Fruit fly (Drosophila melanogaster) whole organism, embryonic: ENCODE results near the gene CG14340.

Experiments
- Adf1 ChIP-seq: fragments of 200-800 bp; sonication (Bioruptor generic); IDR thresholded peaks from 2 replicates; pipeline ENCODE4 v1.3.6; 2022; ENCODE audit warnings: missing biosample characterization, missing genetic modification characterization
- Awh ChIP-seq: fragments of 200-800 bp; sonication (Bioruptor generic); IDR thresholded peaks from 2 replicates; pipeline ENCODE4, ENCODE4 v1.3.6; 2022; ENCODE audit warnings: missing biosample characterization, missing genetic modification characterization
- BEAF-32 ChIP-seq: fragments of 200-800 bp; sonication (Bioruptor generic); optimal IDR thresholded peaks from 3 replicates; lab custom pipeline; 2017; ENCODE audit warnings: missing biosample characterization, missing genetic modification characterization, mild to moderate bottlenecking, moderate library complexity, missing genetic modification reagents
- CG10267 ChIP-seq: fragments of 200-800 bp; sonication (Bioruptor generic); optimal IDR thresholded peaks from 2 replicates; lab custom pipeline; 2018; ENCODE audit warnings: missing biosample characterization, mild to moderate bottlenecking, missing genetic modification characterization, moderate library complexity
- CG14710 ChIP-seq: fragments of 200-800 bp; sonication (Bioruptor generic); optimal IDR thresholded peaks from 3 replicates; lab custom pipeline; 2019; ENCODE audit warnings: missing biosample characterization, mild to moderate bottlenecking, missing genetic modification characterization, moderate library complexity
- CG14860 ChIP-seq: fragments of 200-800 bp; sonication (Bioruptor generic); IDR thresholded peaks from 3 replicates; pipeline ENCODE4 v1.3.6; 2022; ENCODE audit warnings: missing biosample characterization, missing genetic modification characterization; ENCODE audit not compliant: partially characterized antibody
- CG15011 ChIP-seq: fragments of 200-800 bp; sonication (Bioruptor generic); optimal IDR thresholded peaks from 3 replicates; lab custom pipeline; 2018; ENCODE audit warnings: missing biosample characterization, mild to moderate bottlenecking, missing genetic modification characterization
- CG15696 ChIP-seq: fragments of 200-800 bp; sonication (Bioruptor generic); optimal IDR thresholded peaks from 2 replicates; lab custom pipeline; 2019; ENCODE audit warnings: missing biosample characterization, mild to moderate bottlenecking, missing genetic modification characterization, moderate library complexity
- CG16813 ChIP-seq: fragments of 200-800 bp; sonication (Bioruptor generic); IDR thresholded peaks from 3 replicates; pipeline ENCODE4 v1.3.6; 2022; ENCODE audit warnings: missing biosample characterization, missing genetic modification characterization; ENCODE audit not compliant: partially characterized antibody
- CG17328 ChIP-seq: fragments of 200-800 bp; sonication (Bioruptor generic); IDR thresholded peaks from 2 replicates; pipeline ENCODE4 v1.3.6; 2022; ENCODE audit warnings: missing biosample characterization, missing genetic modification characterization
- CG18764 ChIP-seq: fragments of 200-800 bp; sonication (Bioruptor generic); optimal IDR thresholded peaks from 3 replicates; lab custom pipeline; 2016; ENCODE audit warnings: missing biosample characterization, missing genetic modification characterization
- CG34422 ChIP-seq: fragments of 200-800 bp; sonication (Bioruptor generic); IDR thresholded peaks from 3 replicates; pipeline ENCODE4 v1.3.6; 2022; ENCODE audit warnings: missing biosample characterization, missing genetic modification characterization
- CG7987 ChIP-seq: fragments of 200-800 bp; sonication (Bioruptor generic); optimal IDR thresholded peaks from 2 replicates; lab custom pipeline; 2018; ENCODE audit warnings: missing biosample characterization, mild to moderate bottlenecking, missing genetic modification characterization, moderate library complexity
- CG8478 ChIP-seq: fragments of >200 bp; optimal IDR thresholded peaks from 2 replicates; lab custom pipeline; 2018
- E2f2 ChIP-seq: fragments of 200-800 bp; sonication (Bioruptor generic); IDR thresholded peaks from 2 replicates; pipeline ENCODE4 v1.3.6; 2022; ENCODE audit warnings: missing biosample characterization, missing genetic modification characterization
- Elba2 ChIP-seq: fragments of 200-800 bp; sonication (Bioruptor generic); optimal IDR thresholded peaks from 3 replicates; lab custom pipeline; 2016; ENCODE audit warnings: missing biosample characterization, missing genetic modification characterization
- HLH4C ChIP-seq: fragments of 200-800 bp; sonication (Bioruptor generic); IDR thresholded peaks from 3 replicates; pipeline ENCODE4 v1.3.6; 2022; ENCODE audit warnings: missing biosample characterization, missing genetic modification characterization; ENCODE audit not compliant: partially characterized antibody
- Hmx ChIP-seq: fragments of 200-800 bp; sonication (Bioruptor generic); optimal IDR thresholded peaks from 2 replicates; lab custom pipeline; 2016; ENCODE audit warnings: missing biosample characterization, missing genetic modification characterization
- Jarid2 ChIP-seq: fragments of 200-800 bp; sonication (Bioruptor generic); optimal IDR thresholded peaks from 3 replicates; lab custom pipeline; 2017; ENCODE audit warnings: mild to moderate bottlenecking, missing biosample characterization, missing genetic modification reagents, missing genetic modification characterization
- MBD-R2 ChIP-seq: fragments of 200-800 bp; sonication (Bioruptor generic); IDR thresholded peaks from 2 replicates; pipeline ENCODE4 v1.3.6; 2022; ENCODE audit warnings: missing biosample characterization, missing genetic modification characterization
- Mrtf ChIP-seq: fragments of 200-800 bp; sonication (Bioruptor generic); IDR thresholded peaks from 3 replicates; pipeline ENCODE4 v1.3.6; 2022; ENCODE audit warnings: missing biosample characterization, missing genetic modification characterization
- Oli ChIP-seq: fragments of 200-800 bp; sonication (Bioruptor generic); optimal IDR thresholded peaks from 2 replicates; lab custom pipeline; 2018; ENCODE audit warnings: missing biosample characterization, mild to moderate bottlenecking, missing genetic modification characterization, moderate library complexity
- Pdp1 ChIP-seq, 2 experiments: fragments of 200-800 bp; sonication (Bioruptor generic); optimal IDR thresholded peaks; 3 replicates each; lab custom pipeline; 2016; ENCODE audit warnings: missing biosample characterization in 2 of 2, missing genetic modification characterization in 2 of 2, mild to moderate bottlenecking in 1 of 2, moderate library complexity in 1 of 2
- Poxn ChIP-seq: fragments of 200-800 bp; sonication (Bioruptor generic); IDR thresholded peaks from 2 replicates; pipeline ENCODE4 v1.3.6; 2022; ENCODE audit warnings: missing biosample characterization, missing genetic modification characterization
- Rfx ChIP-seq: fragments of 200-800 bp; sonication (Bioruptor generic); IDR thresholded peaks from 2 replicates; pipeline ENCODE4 v1.3.6; 2022; ENCODE audit warnings: missing biosample characterization, missing genetic modification characterization
- Trl ChIP-seq, 3 experiments: fragments of >200 bp in 2 of 3; fragments of 200-800 bp in 1 of 3; sonication (Bioruptor generic) in 1 of 3; optimal IDR thresholded peaks; 2 replicates in 1 of 3; 3 replicates in 2 of 3; lab custom pipeline; 2016 to 2017; ENCODE audit warnings: missing biosample characterization in 1 of 3, missing genetic modification characterization in 1 of 3
- bigmax ChIP-seq: fragments of 200-800 bp; sonication (Bioruptor generic); optimal IDR thresholded peaks from 2 replicates; lab custom pipeline; 2018; ENCODE audit warnings: missing biosample characterization, mild to moderate bottlenecking, missing genetic modification characterization
- bowl ChIP-seq: fragments of 200-800 bp; sonication (Bioruptor generic); IDR thresholded peaks from 2 replicates; pipeline ENCODE4 v1.3.6; 2022; ENCODE audit warnings: missing biosample characterization, missing genetic modification characterization
- chif ChIP-seq, 2 experiments: fragments of 200-800 bp; sonication (Bioruptor generic); optimal IDR thresholded peaks; 3 replicates each; lab custom pipeline; 2016; ENCODE audit warnings: missing biosample characterization in 2 of 2, missing genetic modification characterization in 2 of 2
- crp ChIP-seq, 2 experiments: fragments of 200-800 bp; sonication (Bioruptor generic); optimal IDR thresholded peaks; 2 replicates in 1 of 2; 3 replicates in 1 of 2; lab custom pipeline; 2017; ENCODE audit warnings: missing biosample characterization in 2 of 2, missing genetic modification characterization in 2 of 2, mild to moderate bottlenecking in 1 of 2, moderate library complexity in 1 of 2
- dm ChIP-seq: fragments of 200-800 bp; sonication (Bioruptor generic); optimal IDR thresholded peaks from 3 replicates; lab custom pipeline; 2016; ENCODE audit warnings: missing biosample characterization, missing genetic modification characterization
- dmrt11E ChIP-seq: fragments of 200-800 bp; sonication (Bioruptor generic); optimal IDR thresholded peaks from 3 replicates; lab custom pipeline; 2018; ENCODE audit warnings: missing biosample characterization, mild to moderate bottlenecking, missing genetic modification characterization, moderate library complexity
- en ChIP-seq: fragments of 200-800 bp; sonication (Bioruptor generic); optimal IDR thresholded peaks from 2 replicates; lab custom pipeline; 2016; ENCODE audit warnings: missing biosample characterization, missing genetic modification characterization
- eyg ChIP-seq: fragments of 200-800 bp; sonication (Bioruptor generic); optimal IDR thresholded peaks from 3 replicates; lab custom pipeline; 2016; ENCODE audit warnings: missing biosample characterization, missing genetic modification characterization
- fru ChIP-seq: fragments of >200 bp; optimal IDR thresholded peaks from 2 replicates; lab custom pipeline; 2017
- gt ChIP-seq: fragments of 200-800 bp; sonication (Bioruptor generic); IDR thresholded peaks from 2 replicates; pipeline ENCODE4 v1.3.6; 2022; ENCODE audit warnings: missing biosample characterization, missing genetic modification characterization
- knrl ChIP-seq: fragments of 200-800 bp; sonication (Bioruptor generic); IDR thresholded peaks from 3 replicates; pipeline ENCODE4 v1.3.6; 2022; ENCODE audit warnings: missing biosample characterization, missing genetic modification characterization; ENCODE audit not compliant: partially characterized antibody
- nerfin-2 ChIP-seq: fragments of 200-800 bp; sonication (Bioruptor generic); IDR thresholded peaks from 2 replicates; pipeline ENCODE4 v1.3.6; 2022; ENCODE audit warnings: missing biosample characterization, missing genetic modification characterization; ENCODE audit not compliant: partially characterized antibody
- pb ChIP-seq: fragments of 200-800 bp; sonication (Bioruptor generic); optimal IDR thresholded peaks from 3 replicates; lab custom pipeline; 2016; ENCODE audit warnings: missing biosample characterization, missing genetic modification characterization
- prd ChIP-seq, 3 experiments: fragments of >200 bp in 2 of 3; fragments of 200-800 bp in 1 of 3; sonication (Bioruptor generic) in 1 of 3; optimal IDR thresholded peaks in 2 of 3; IDR thresholded peaks in 1 of 3; 2 replicates in 2 of 3; 3 replicates in 1 of 3; pipeline versions ENCODE4 v1.3.6 to Lab custom; 2017 to 2022; ENCODE audit warnings: missing biosample characterization in 1 of 3, missing genetic modification characterization in 1 of 3
- repo ChIP-seq: fragments of 200-800 bp; sonication (Bioruptor generic); optimal IDR thresholded peaks from 2 replicates; lab custom pipeline; 2016; ENCODE audit warnings: missing biosample characterization, missing genetic modification characterization
- sna ChIP-seq: fragments of 200-800 bp; sonication (Bioruptor generic); IDR thresholded peaks from 2 replicates; pipeline ENCODE4 v1.3.6; 2022; ENCODE audit warnings: missing biosample characterization, missing genetic modification characterization; ENCODE audit not compliant: partially characterized antibody
- so ChIP-seq: fragments of 200-800 bp; sonication (Bioruptor generic); IDR thresholded peaks from 3 replicates; pipeline ENCODE4 v1.3.6; 2022; ENCODE audit warnings: missing biosample characterization, missing genetic modification characterization
- sqz ChIP-seq: fragments of 200-800 bp; sonication (Bioruptor generic); optimal IDR thresholded peaks from 3 replicates; lab custom pipeline; 2018; ENCODE audit warnings: missing biosample characterization, mild to moderate bottlenecking, missing genetic modification characterization
- sr ChIP-seq: fragments of 200-800 bp; sonication (Bioruptor generic); IDR thresholded peaks from 3 replicates; pipeline ENCODE4 v1.3.6; 2022; ENCODE audit warnings: missing biosample characterization, missing genetic modification characterization
- ssp ChIP-seq: fragments of 200-800 bp; sonication (Bioruptor generic); IDR thresholded peaks from 2 replicates; pipeline ENCODE4 v1.3.6; 2022; ENCODE audit warnings: missing biosample characterization, missing genetic modification characterization
- tap ChIP-seq: fragments of 200-800 bp; optimal IDR thresholded peaks from 3 replicates; lab custom pipeline; 2019; ENCODE audit warnings: missing biosample characterization, mild to moderate bottlenecking, missing genetic modification characterization, moderate library complexity
- trem ChIP-seq: fragments of 200-800 bp; optimal IDR thresholded peaks from 3 replicates; lab custom pipeline; 2019; ENCODE audit warnings: missing biosample characterization, mild to moderate bottlenecking, missing genetic modification characterization, moderate library complexity
- unc-4 ChIP-seq: fragments of 200-800 bp; sonication (Bioruptor generic); IDR thresholded peaks from 2 replicates; pipeline ENCODE4 v1.3.6; 2022; ENCODE audit warnings: missing biosample characterization, missing genetic modification characterization; ENCODE audit not compliant: partially characterized antibody
- unpg ChIP-seq: fragments of 200-800 bp; sonication (Bioruptor generic); optimal IDR thresholded peaks from 3 replicates; lab custom pipeline; 2018; ENCODE audit warnings: missing biosample characterization, mild to moderate bottlenecking, missing genetic modification characterization, moderate library complexity

Gene CG14340

dm6 chr2L:1102349-1102748, 10.4 kb upstream of the CG14340 start, which contains the start of gene CG4629:
TSS of gene CG4629 (minus strand) at chr2L:1102504.
- TF ChIP-seq sqz (GFP tag; lab: Kevin White, UChicago) (no peak), Pdp1 (GFP tag; optimal IDR thresholded peaks at IDR 0.05; lab: Kevin White, UChicago) (peak in 1 of 2 experiments; percentile 2), HLH4C (GFP tag; lab: Robert Waterston, UW) (peak; percentile 49; the same call in 1 of the 3 replicates), CG8478 (lab: Kevin White, UChicago) (no peak), fru (lab: Kevin White, UChicago) (no peak), bigmax (no peak), gt (GFP tag; lab: Robert Waterston, UW) (no peak), Adf1 (GFP tag; lab: Robert Waterston, UW) (peak; percentile 100), Hmx (GFP tag; lab: Kevin White, UChicago) (no peak), pb (GFP tag; lab: Kevin White, UChicago) (no peak), E2f2 (GFP tag; lab: Robert Waterston, UW) (peak; percentile 7; the same call in 1 of the 2 replicates), CG15696 (tag; lab: Kevin White, UChicago) (no peak), Jarid2 (peak; percentile 68), dm (GFP tag; lab: Kevin White, UChicago) (no peak), Oli (tag; lab: Kevin White, UChicago) (no peak), trem (tag; lab: Kevin White, UChicago) (no peak), nerfin-2 (GFP tag; lab: Robert Waterston, UW) (no peak), CG17328 (GFP tag; lab: Robert Waterston, UW) (no peak), so (GFP tag; lab: Robert Waterston, UW) (no peak), Poxn (GFP tag; lab: Robert Waterston, UW) (no peak), CG15011 (GFP tag; lab: Kevin White, UChicago) (no peak), Trl (optimal IDR thresholded peaks at IDR 0.05; lab: Kevin White, UChicago) (peak in 1 of 2 experiments; percentile 53), Trl (GFP tag; optimal IDR thresholded peaks at IDR 0.05; lab: Kevin White, UChicago) (no peak), CG14710 (tag; lab: Kevin White, UChicago) (no peak), CG10267 (tag; lab: Kevin White, UChicago) (no peak), dmrt11E (tag; lab: Kevin White, UChicago) (no peak), eyg (peak; percentile 21), chif (GFP tag; optimal IDR thresholded peaks at IDR 0.05; lab: Kevin White, UChicago) (no peak), Awh (GFP tag; lab: Robert Waterston, UW) (no peak), prd (optimal IDR thresholded peaks at IDR 0.05; lab: Kevin White, UChicago) (no peak), prd (GFP tag; IDR thresholded peaks at IDR 0.05; lab: Robert Waterston, UW) (no peak), knrl (GFP tag; lab: Robert Waterston, UW) (no peak), unc-4 (GFP tag; lab: Robert Waterston, UW) (0 out of 2 replicates have a peak, but pooled peaks have one; percentile 22), sr (GFP tag; lab: Robert Waterston, UW) (peak; percentile 97), unpg (GFP tag; lab: Kevin White, UChicago) (no peak), repo (GFP tag; lab: Kevin White, UChicago) (no peak), MBD-R2 (GFP tag; lab: Robert Waterston, UW) (no peak), BEAF-32 (GFP tag; lab: Kevin White, UChicago) (no peak), Elba2 (no peak), CG34422 (GFP tag; lab: Robert Waterston, UW) (peak; percentile 55; the same call in 1 of the 3 replicates), CG18764 (no peak), CG16813 (GFP tag; lab: Robert Waterston, UW) (0 out of 3 replicates have a peak, but pooled peaks have one; percentile 14), tap (tag; lab: Kevin White, UChicago) (no peak), bowl (no peak), crp (GFP tag; optimal IDR thresholded peaks at IDR 0.05; lab: Kevin White, UChicago) (no peak), CG14860 (GFP tag; lab: Robert Waterston, UW) (no peak), en (GFP tag; lab: Kevin White, UChicago) (no peak), ssp (GFP tag; lab: Robert Waterston, UW) (no peak), Mrtf (GFP tag; lab: Robert Waterston, UW) (no peak), Rfx (GFP tag; lab: Robert Waterston, UW) (peak; percentile 39; the same call in 1 of the 2 replicates), CG7987 (GFP tag; lab: Kevin White, UChicago) (no peak), sna (GFP tag; lab: Robert Waterston, UW) (peak; percentile 55; the same call in 1 of the 2 replicates)
